Worm (Caenorhabditis elegans): ENCODE results near the gene cest-25.
A peak's percentile ranks its signal among the peaks of the same experiment; 100 is the strongest.

cest-25 gene

DNA sequence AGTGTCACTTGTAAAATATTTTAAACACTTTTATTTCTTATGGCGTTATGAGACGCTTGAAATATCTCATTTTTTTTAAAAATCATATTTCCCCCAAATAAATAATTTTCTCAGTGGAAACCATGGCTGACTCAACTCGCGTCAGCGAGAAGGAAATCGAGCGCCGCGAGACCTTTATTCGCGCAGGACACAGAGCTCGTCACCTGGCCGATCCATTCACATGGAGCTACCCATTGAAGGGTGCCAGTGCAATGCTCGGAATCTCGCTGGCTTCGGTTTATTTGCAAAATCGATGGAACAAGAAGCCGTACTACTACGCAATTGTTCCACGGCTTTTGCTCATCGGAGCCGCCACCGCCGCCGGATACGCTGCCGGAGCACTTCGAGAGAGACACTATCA, 47.4 kb upstream of the cest-25 start, which contains the start of gene nduc-2 (continued):
- TF ChIP-seq zfh-2 (GFP tag; conservative IDR thresholded peaks at IDR 0.05), result peak; percentile 64
- 0 out of 2 replicates have a peak, but pooled peaks have one; percentile 31 for TF ChIP-seq Y56A3A.18 (GFP tag; IDR thresholded peaks at IDR 0.05)
- TF ChIP-seq tlf-1 (GFP tag; optimal IDR thresholded peaks at IDR 0.05), result no peak
- no peak for TF ChIP-seq lsy-27 (tag; optimal IDR thresholded peaks at IDR 0.05; ENCODE audit: borderline replicate concordance, insufficient read depth)
- TF ChIP-seq die-1 (tag; optimal IDR thresholded peaks at IDR 0.05), result no peak
- TF ChIP-seq atf-7 (tag; optimal IDR thresholded peaks at IDR 0.05), result no peak
- TF ChIP-seq attf-6 (GFP tag; IDR thresholded peaks at IDR 0.05), result 0 out of 2 replicates have a peak, but pooled peaks have one; percentile 54
- no peak for TF ChIP-seq lin-35 (GFP tag; optimal IDR thresholded peaks at IDR 0.05)
- TF ChIP-seq sptf-2 (GFP tag; optimal IDR thresholded peaks at IDR 0.05), result no peak
- TF ChIP-seq fkh-3 (tag; optimal IDR thresholded peaks at IDR 0.05), result no peak
- TF ChIP-seq sea-2 (GFP tag; IDR thresholded peaks at IDR 0.05), result no peak
- no peak for TF ChIP-seq mel-28 (tag; optimal IDR thresholded peaks at IDR 0.05; ENCODE audit: borderline replicate concordance)
- no peak for TF ChIP-seq hrde-1 (tag; optimal IDR thresholded peaks at IDR 0.05; ENCODE audit: borderline replicate concordance)
- TF ChIP-seq hsf-1 (GFP tag; IDR thresholded peaks at IDR 0.05), result peak; percentile 60; the same call in 1 of the 2 replicates
- TF ChIP-seq rec-8 (tag; optimal IDR thresholded peaks at IDR 0.05), result no peak
- no peak for TF ChIP-seq lsl-1 (GFP tag; optimal IDR thresholded peaks at IDR 0.05)
- no peak for TF ChIP-seq gei-17 (GFP tag; optimal IDR thresholded peaks at IDR 0.05)
- TF ChIP-seq zim-3 (tag; optimal IDR thresholded peaks at IDR 0.05), result peak; percentile 13
- no peak for TF ChIP-seq nhr-80 (tag; optimal IDR thresholded peaks at IDR 0.05)
- peak; percentile 13 for TF ChIP-seq F52B5.7 (tag; optimal IDR thresholded peaks at IDR 0.05)
- TF ChIP-seq F10E7.11 (tag; optimal IDR thresholded peaks at IDR 0.05), result no peak
- TF ChIP-seq lag-1 (GFP tag; IDR thresholded peaks at IDR 0.05), result 0 out of 2 replicates have a peak, but pooled peaks have one; percentile 51
- TF ChIP-seq rcor-1 (GFP tag; IDR thresholded peaks at IDR 0.05), result no peak
- no peak for TF ChIP-seq F57A8.1 (GFP tag; optimal IDR thresholded peaks at IDR 0.05)
- peak; percentile 69 for TF ChIP-seq mcd-1 (GFP tag; IDR thresholded peaks at IDR 0.05)
- no peak for TF ChIP-seq nhr-90 (tag; optimal IDR thresholded peaks at IDR 0.05)
- no peak for TF ChIP-seq ztf-28 (GFP tag; IDR thresholded peaks at IDR 0.05)
- no peak for TF ChIP-seq sdz-38 (tag; optimal IDR thresholded peaks at IDR 0.05)
- TF ChIP-seq B0019.2 (GFP tag; conservative IDR thresholded peaks at IDR 0.05), result no peak
- peak; percentile 35; the same call in 1 of the 2 replicates for TF ChIP-seq nfyb-1 (GFP tag; IDR thresholded peaks at IDR 0.05)
- TF ChIP-seq egrh-3 (GFP tag; IDR thresholded peaks at IDR 0.05), result no peak
- TF ChIP-seq hmg-1.2 (GFP tag; IDR thresholded peaks at IDR 0.05), result peak; percentile 13; the same call in 1 of the 2 replicates
- no peak for TF ChIP-seq lin-40 (tag; optimal IDR thresholded peaks at IDR 0.05)
- TF ChIP-seq mes-4 (tag; optimal IDR thresholded peaks at IDR 0.05), result no peak
- no peak for TF ChIP-seq lin-26 (GFP tag; IDR thresholded peaks at IDR 0.05)
- TF ChIP-seq F33H1.4 (GFP tag; IDR thresholded peaks at IDR 0.05), result no peak
- no peak for TF ChIP-seq ccch-3 (GFP tag; optimal IDR thresholded peaks at IDR 0.05)
- TF ChIP-seq madf-6 (GFP tag; IDR thresholded peaks at IDR 0.05), result peak; percentile 62
- no peak for TF ChIP-seq hlh-12 (tag; optimal IDR thresholded peaks at IDR 0.05)
- no peak for TF ChIP-seq unc-130 (GFP tag; optimal IDR thresholded peaks at IDR 0.05)
- TF ChIP-seq madf-3 (GFP tag; IDR thresholded peaks at IDR 0.05), result peak; percentile 75
- no peak for TF ChIP-seq aptf-3 (GFP tag; IDR thresholded peaks at IDR 0.05)
- TF ChIP-seq Y53G8AR.9 (GFP tag; conservative IDR thresholded peaks at IDR 0.05), result 0 out of 2 replicates have a peak, but pooled peaks have one; percentile 37
- TF ChIP-seq ceh-100 (GFP tag; IDR thresholded peaks at IDR 0.05), result 0 out of 2 replicates have a peak, but pooled peaks have one; percentile 24
- TF ChIP-seq F55B11.4 (tag; optimal IDR thresholded peaks at IDR 0.05; ENCODE audit: borderline replicate concordance, insufficient read depth), result no peak
- TF ChIP-seq repo-1 (tag; optimal IDR thresholded peaks at IDR 0.05), result peak; percentile 5
- TF ChIP-seq ets-4 (GFP tag; optimal IDR thresholded peaks at IDR 0.05), result no peak
- peak; percentile 43; the same call in 1 of the 2 replicates for TF ChIP-seq ekl-4 (GFP tag; IDR thresholded peaks at IDR 0.05)
- no peak for TF ChIP-seq nhr-120 (GFP tag; IDR thresholded peaks at IDR 0.05)
